Fruit fly (Drosophila melanogaster) whole organism, wandering third instar larva: ENCODE data around the gene cno.

Experiments
- Mio ChIP-seq: sonication (Bioruptor generic); optimal IDR thresholded peaks from 2 replicates; lab custom pipeline; 2016; ENCODE audit warnings: missing biosample characterization, missing genetic modification characterization
- Vsx2 ChIP-seq: fragments of 200-300, 225-300 bp; sonication (Bioruptor generic); optimal IDR thresholded peaks from 2 replicates; lab custom pipeline; 2018; ENCODE audit warnings: missing biosample characterization, missing genetic modification characterization; ENCODE audit not compliant: partially characterized antibody
- h ChIP-seq: fragments of 200-800 bp; sonication (Bioruptor generic); optimal IDR thresholded peaks from 3 replicates; lab custom pipeline; 2016; ENCODE audit warnings: missing biosample characterization, mild to moderate bottlenecking, missing genetic modification characterization

dm6 chr3R:5249308-5249707 lies 32.1 kb upstream of the cno start:
- TF ChIP-seq Mio (GFP tag; lab: Kevin White, UChicago) (no peak), Vsx2 (no peak), h (GFP tag; lab: Kevin White, UChicago) (no peak)
